Fruit fly (Drosophila melanogaster): ENCODE measurements around the gene CG5466.

The CG5466 gene

DNA sequence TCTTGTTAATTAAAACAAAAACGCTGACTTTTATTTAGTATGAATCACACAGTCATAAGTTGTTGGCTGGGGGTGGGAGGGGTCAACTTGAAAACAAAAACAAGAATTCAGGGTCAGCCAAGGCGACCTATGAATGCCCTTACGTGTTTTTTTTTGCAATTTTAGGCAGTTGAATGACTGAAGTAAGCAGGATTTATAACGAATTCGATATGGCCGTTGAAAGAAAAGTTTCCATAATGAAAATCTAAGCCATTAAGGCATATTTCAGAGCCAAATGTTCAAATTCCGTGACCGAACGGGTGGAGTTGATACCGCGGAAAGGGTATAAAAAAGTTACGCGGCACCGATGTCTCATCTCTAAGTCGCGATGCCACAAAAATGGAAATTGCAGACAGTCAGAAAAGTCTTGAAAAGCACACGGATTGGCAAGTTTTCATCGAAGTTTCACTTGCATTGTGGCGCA lies 16.3 kb downstream of the CG5466 start (continued):
- TF ChIP-seq fd64A (GFP tag; optimal IDR thresholded peaks at IDR 0.05), result no peak
- TF ChIP-seq croc (GFP tag; conservative IDR thresholded peaks at IDR 0.05), result peak; percentile 33; the same call in 2 of the 3 replicates
- TF ChIP-seq ems (GFP tag; optimal IDR thresholded peaks at IDR 0.05), result peak; percentile 45
- TF ChIP-seq CG12071 (GFP tag; optimal IDR thresholded peaks at IDR 0.05), result no peak
- peak; percentile 41 for TF ChIP-seq CG6813 (GFP tag; optimal IDR thresholded peaks at IDR 0.05)
- no peak for TF ChIP-seq twi (tag; optimal IDR thresholded peaks at IDR 0.05)
- peak; percentile 67 for TF ChIP-seq disco-r (GFP tag; optimal IDR thresholded peaks at IDR 0.05)
- no peak for TF ChIP-seq CG1832 (GFP tag; optimal IDR thresholded peaks at IDR 0.05)
- no peak for TF ChIP-seq CkIIα-i1 (GFP tag; IDR thresholded peaks at IDR 0.05)
- TF ChIP-seq aop (GFP tag; IDR thresholded peaks at IDR 0.05), result no peak
- TF ChIP-seq crc (GFP tag; optimal IDR thresholded peaks at IDR 0.05), result peak; percentile 58
- TF ChIP-seq ftz-f1 (GFP tag; optimal IDR thresholded peaks at IDR 0.05), result peak; percentile 87
- TF ChIP-seq CG8388 (GFP tag; optimal IDR thresholded peaks at IDR 0.05), result no peak
- peak; percentile 62 for TF ChIP-seq HHEX (GFP tag; optimal IDR thresholded peaks at IDR 0.05)
- no peak for TF ChIP-seq Oli (tag; optimal IDR thresholded peaks at IDR 0.05)
- TF ChIP-seq slp2 (GFP tag; optimal IDR thresholded peaks at IDR 0.05), result peak; percentile 64
- 0 out of 2 replicates have a peak, but pooled peaks have one; percentile 24 for TF ChIP-seq peb (GFP tag; IDR thresholded peaks at IDR 0.05)
- peak; percentile 52 for TF ChIP-seq ara (GFP tag; IDR thresholded peaks at IDR 0.05)
- TF ChIP-seq her (GFP tag; optimal IDR thresholded peaks at IDR 0.05), result peak; percentile 74
- peak; percentile 22 for TF ChIP-seq CG18476 (GFP tag; optimal IDR thresholded peaks at IDR 0.05)
- 0 out of 2 replicates have a peak, but pooled peaks have one; percentile 33 for TF ChIP-seq gsb (GFP tag; IDR thresholded peaks at IDR 0.05)
- no peak for TF ChIP-seq CG12769 (tag; optimal IDR thresholded peaks at IDR 0.05)
- peak; percentile 64 for TF ChIP-seq H2.0 (GFP tag; IDR thresholded peaks at IDR 0.05)
- no peak for TF ChIP-seq Doc3 (GFP tag; IDR thresholded peaks at IDR 0.05; ENCODE audit: partially characterized antibody)
- TF ChIP-seq bigmax (GFP tag; optimal IDR thresholded peaks at IDR 0.05), result no peak
- TF ChIP-seq btn (GFP tag; optimal IDR thresholded peaks at IDR 0.05), result no peak
- TF ChIP-seq CG14860 (GFP tag; IDR thresholded peaks at IDR 0.05; ENCODE audit: partially characterized antibody), result no peak
- peak; percentile 66 for TF ChIP-seq Hr3 (GFP tag; optimal IDR thresholded peaks at IDR 0.05)
- no peak for TF ChIP-seq CG34224 (GFP tag; IDR thresholded peaks at IDR 0.05; ENCODE audit: partially characterized antibody)
- TF ChIP-seq bbx (GFP tag; IDR thresholded peaks at IDR 0.05; ENCODE audit: partially characterized antibody), result no peak
- TF ChIP-seq slbo (GFP tag; IDR thresholded peaks at IDR 0.05), result peak; percentile 73
- TF ChIP-seq CG15011 (GFP tag; optimal IDR thresholded peaks at IDR 0.05), result no peak
- TF ChIP-seq CG18262 (tag; optimal IDR thresholded peaks at IDR 0.05), result no peak
- TF ChIP-seq unc-4 (GFP tag; IDR thresholded peaks at IDR 0.05; ENCODE audit: partially characterized antibody), result no peak
- peak; percentile 27 for TF ChIP-seq CG16815 (GFP tag; optimal IDR thresholded peaks at IDR 0.05)
- TF ChIP-seq wdn (GFP tag; IDR thresholded peaks at IDR 0.05), result 0 out of 2 replicates have a peak, but pooled peaks have one; percentile 12
- peak; percentile 59 for TF ChIP-seq CG1602 (GFP tag; optimal IDR thresholded peaks at IDR 0.05)
- peak; percentile 58 for TF ChIP-seq Chrac-16 (GFP tag; optimal IDR thresholded peaks at IDR 0.05)
- no peak for TF ChIP-seq CG10209 (GFP tag; optimal IDR thresholded peaks at IDR 0.05)
- peak; percentile 72 for TF ChIP-seq Ptx1 (GFP tag; IDR thresholded peaks at IDR 0.05)
- peak; percentile 64 for TF ChIP-seq Bteb2 (GFP tag; optimal IDR thresholded peaks at IDR 0.05)
- no peak for TF ChIP-seq CG1233 (GFP tag; optimal IDR thresholded peaks at IDR 0.05)
- TF ChIP-seq CG10366 (GFP tag; IDR thresholded peaks at IDR 0.05), result peak; percentile 68; the same call in 1 of the 2 replicates
- no peak for TF ChIP-seq Dll (GFP tag; IDR thresholded peaks at IDR 0.05; ENCODE audit: partially characterized antibody)
- no peak for TF ChIP-seq vnd (GFP tag; IDR thresholded peaks at IDR 0.05; ENCODE audit: partially characterized antibody)
- no peak for TF ChIP-seq Nf-YC (tag; optimal IDR thresholded peaks at IDR 0.05)
- peak; percentile 68 for TF ChIP-seq BtbVII (GFP tag; optimal IDR thresholded peaks at IDR 0.05)
- TF ChIP-seq ssp (GFP tag; IDR thresholded peaks at IDR 0.05), result 0 out of 2 replicates have a peak, but pooled peaks have one; percentile 9
- TF ChIP-seq Antp (GFP tag; optimal IDR thresholded peaks at IDR 0.05), result peak; percentile 84
- TF ChIP-seq hbn (GFP tag; IDR thresholded peaks at IDR 0.05; ENCODE audit: partially characterized antibody), result no peak
